Worm (Caenorhabditis elegans) whole organism, L4 larva: Measurements from ENCODE around the gene ZK616.65.

Source experiments
- ZK546.5 ChIP-seq, 2 experiments: sonication (generic microtip); optimal IDR thresholded peaks; 2 replicates each; lab custom pipeline; 2017; ENCODE audit warnings: missing biosample characterization in 2 of 2, missing genetic modification characterization in 2 of 2
- dve-1 ChIP-seq: sonication (generic microtip); optimal IDR thresholded peaks from 2 replicates; lab custom pipeline; 2017; ENCODE audit warnings: antibody characterized with exemption, mild to moderate bottlenecking, missing genetic modification characterization, missing compliant biosample characterization; ENCODE audit not compliant: insufficient read depth
- egl-27 ChIP-seq: sonication (generic microtip); optimal IDR thresholded peaks from 3 replicates; lab custom pipeline; 2017; ENCODE audit warnings: missing biosample characterization, missing genetic modification reagents, missing genetic modification characterization
- madf-5 ChIP-seq, 2 experiments: fragments of 200-800 bp; sonication (Bioruptor generic); IDR thresholded peaks; 2 replicates each; pipeline ENCODE4 v1.3.6; 2022; ENCODE audit warnings: missing compliant biosample characterization in 2 of 2, missing genetic modification characterization in 2 of 2
- nhr-76 ChIP-seq: fragments of 150-350 bp; optimal IDR thresholded peaks from 2 replicates; lab custom pipeline; 2014; ENCODE audit warnings: missing biosample characterization, missing genetic modification characterization
- snpc-4 ChIP-seq: fragments of 150-350 bp; optimal IDR thresholded peaks from 2 replicates; lab custom pipeline; 2014; ENCODE audit warnings: missing biosample characterization, missing genetic modification characterization
- spr-3 ChIP-seq: fragments of 200-800 bp; sonication (Bioruptor generic); optimal IDR thresholded peaks from 2 replicates; lab custom pipeline; 2018; ENCODE audit warnings: mild to moderate bottlenecking, missing genetic modification characterization, missing compliant biosample characterization
- vab-7 ChIP-seq: fragments of 200-800 bp; sonication (Bioruptor generic); IDR thresholded peaks from 2 replicates; pipeline ENCODE4 v1.3.6; 2022; ENCODE audit warnings: missing genetic modification reagents, missing genetic modification characterization, missing compliant biosample characterization

- TF ChIP-seq snpc-4 (tag; lab: Kevin White, UChicago) (no peak), madf-5 (GFP tag; IDR thresholded peaks at IDR 0.05; lab: Robert Waterston, UW) (no peak), vab-7 (GFP tag; lab: Robert Waterston, UW) (no peak), nhr-76 (no peak), dve-1 (tag; lab: Kevin White, UChicago) (peak; percentile 35), ZK546.5 (tag; optimal IDR thresholded peaks at IDR 0.05; lab: Kevin White, UChicago) (no peak), spr-3 (GFP tag; lab: Kevin White, UChicago) (no peak), egl-27 (tag; lab: Kevin White, UChicago) (no peak)
Observed at ce11 chrIV:5377062-5377461, 34.0 kb downstream of the ZK616.65 start, which contains the start of gene elo-5.
